Worm (Caenorhabditis elegans) whole organism, L2 larva: Measurements from ENCODE around the gene Y17G7B.12.

Experiments
- C34F6.9 ChIP-seq: fragments of 150-350 bp; optimal IDR thresholded peaks from 2 replicates; lab custom pipeline; 2014; ENCODE audit warnings: missing biosample characterization, missing genetic modification characterization
- F13H6.1 ChIP-seq: sonication (generic microtip); optimal IDR thresholded peaks from 2 replicates; lab custom pipeline; 2016; ENCODE audit warnings: missing genetic modification characterization, missing compliant biosample characterization
- R02D3.7 ChIP-seq: fragments of 150-350 bp; optimal IDR thresholded peaks from 2 replicates; lab custom pipeline; 2014; ENCODE audit warnings: missing biosample characterization, missing genetic modification characterization
- Y55F3AM.14 ChIP-seq: fragments of 200-800 bp; sonication (Bioruptor generic); optimal IDR thresholded peaks from 2 replicates; lab custom pipeline; 2018; ENCODE audit warnings: mild to moderate bottlenecking, missing genetic modification characterization, missing compliant biosample characterization
- ZK546.5 ChIP-seq: sonication (generic microtip); optimal IDR thresholded peaks from 2 replicates; lab custom pipeline; 2017; ENCODE audit warnings: missing biosample characterization, missing genetic modification characterization
- alr-1 ChIP-seq: fragments of 150-350 bp; optimal IDR thresholded peaks from 2 replicates; lab custom pipeline; 2014; ENCODE audit warnings: missing biosample characterization, missing genetic modification characterization
- aly-2 ChIP-seq: fragments of 150-350 bp; optimal IDR thresholded peaks from 2 replicates; lab custom pipeline; 2014; ENCODE audit warnings: missing biosample characterization, missing genetic modification characterization
- ama-1 ChIP-seq: fragments of 150-350 bp; optimal IDR thresholded peaks from 2 replicates; lab custom pipeline; 2018; ENCODE audit warnings: inconsistent platforms
- ceh-16 ChIP-seq: fragments of 150-350 bp; optimal IDR thresholded peaks from 2 replicates; lab custom pipeline; 2014; ENCODE audit warnings: missing biosample characterization, missing genetic modification characterization
- crh-2 ChIP-seq: sonication (generic microtip); optimal IDR thresholded peaks from 2 replicates; lab custom pipeline; 2017; ENCODE audit warnings: missing biosample characterization, missing genetic modification characterization
- dmd-4 ChIP-seq: sonication (generic microtip); optimal IDR thresholded peaks from 2 replicates; lab custom pipeline; 2017; ENCODE audit warnings: missing biosample characterization, missing genetic modification characterization
- egl-27 ChIP-seq: sonication (generic microtip); optimal IDR thresholded peaks from 3 replicates; lab custom pipeline; 2017; ENCODE audit warnings: missing biosample characterization, missing genetic modification reagents, missing genetic modification characterization
- elt-1 ChIP-seq: fragments of 150-350 bp; optimal IDR thresholded peaks from 2 replicates; lab custom pipeline; 2014; ENCODE audit warnings: missing biosample characterization, missing genetic modification characterization
- elt-3 ChIP-seq: sonication (generic microtip); optimal IDR thresholded peaks from 2 replicates; lab custom pipeline; 2017; ENCODE audit warnings: missing biosample characterization, missing genetic modification characterization
- fos-1 ChIP-seq: fragments of 150-350 bp; optimal IDR thresholded peaks from 2 replicates; lab custom pipeline; 2014; ENCODE audit warnings: missing biosample characterization, missing genetic modification characterization
- lin-13 ChIP-seq: fragments of 150-350 bp; optimal IDR thresholded peaks from 2 replicates; lab custom pipeline; 2014; ENCODE audit warnings: missing biosample characterization, missing genetic modification reagents, missing genetic modification characterization
- lin-39 ChIP-seq: fragments of 150-350 bp; optimal IDR thresholded peaks from 2 replicates; lab custom pipeline; 2014; ENCODE audit warnings: missing biosample characterization, missing genetic modification reagents, missing genetic modification characterization
- lsy-2 ChIP-seq, 2 experiments: fragments of 150-350 bp in 1 of 2; sonication (generic microtip) in 1 of 2; optimal IDR thresholded peaks; 2 replicates each; lab custom pipeline; 2014 to 2017; ENCODE audit warnings: missing biosample characterization in 2 of 2, missing genetic modification characterization in 2 of 2
- mab-5 ChIP-seq: fragments of 150-350 bp; optimal IDR thresholded peaks from 2 replicates; lab custom pipeline; 2014; ENCODE audit warnings: missing biosample characterization, missing genetic modification characterization
- mdl-1 ChIP-seq, 2 experiments: fragments of 150-350 bp in 1 of 2; sonication (generic microtip) in 1 of 2; optimal IDR thresholded peaks; 2 replicates each; lab custom pipeline; 2017; ENCODE audit warnings: missing biosample characterization in 2 of 2, missing genetic modification characterization in 2 of 2
- nhr-10 ChIP-seq: sonication (generic microtip); optimal IDR thresholded peaks from 2 replicates; lab custom pipeline; 2017; ENCODE audit warnings: missing biosample characterization, missing genetic modification characterization
- nhr-12 ChIP-seq: fragments of 150-350 bp; optimal IDR thresholded peaks from 2 replicates; lab custom pipeline; 2014; ENCODE audit warnings: missing biosample characterization, missing genetic modification characterization
- nhr-21 ChIP-seq: fragments of 150-350 bp; optimal IDR thresholded peaks from 2 replicates; lab custom pipeline; 2014; ENCODE audit warnings: missing biosample characterization, missing genetic modification characterization
- nhr-23 ChIP-seq: fragments of 150-350 bp; optimal IDR thresholded peaks from 2 replicates; lab custom pipeline; 2014; ENCODE audit warnings: missing biosample characterization, missing genetic modification reagents, missing genetic modification characterization
- nhr-237 ChIP-seq: fragments of 150-350 bp; optimal IDR thresholded peaks from 2 replicates; lab custom pipeline; 2014; ENCODE audit warnings: missing biosample characterization, missing genetic modification characterization
- nhr-6 ChIP-seq: fragments of 150-350 bp; optimal IDR thresholded peaks from 2 replicates; lab custom pipeline; 2014; ENCODE audit warnings: missing biosample characterization, missing genetic modification characterization
- nhr-77 ChIP-seq: fragments of 150-350 bp; optimal IDR thresholded peaks from 2 replicates; lab custom pipeline; 2014; ENCODE audit warnings: missing biosample characterization, missing genetic modification characterization
- peb-1 ChIP-seq: fragments of 150-350 bp; optimal IDR thresholded peaks from 2 replicates; lab custom pipeline; 2014; ENCODE audit warnings: missing biosample characterization, missing genetic modification characterization
- sem-4 ChIP-seq: fragments of 150-350 bp; optimal IDR thresholded peaks from 2 replicates; lab custom pipeline; 2014; ENCODE audit warnings: missing biosample characterization, missing genetic modification reagents, missing genetic modification characterization
- skn-1 ChIP-seq: sonication (generic microtip); optimal IDR thresholded peaks from 2 replicates; lab custom pipeline; 2017; ENCODE audit warnings: missing biosample characterization, missing genetic modification characterization
- sma-3 ChIP-seq: sonication (generic microtip); optimal IDR thresholded peaks from 2 replicates; lab custom pipeline; 2016; ENCODE audit warnings: missing genetic modification reagents, missing genetic modification characterization, missing compliant biosample characterization
- sma-9 ChIP-seq, 2 experiments: fragments of 150-350 bp in 1 of 2; sonication (generic microtip) in 1 of 2; optimal IDR thresholded peaks; 2 replicates each; lab custom pipeline; 2014 to 2016; ENCODE audit warnings: missing genetic modification characterization in 2 of 2, mild to moderate bottlenecking in 1 of 2, missing biosample characterization in 1 of 2, missing compliant biosample characterization in 1 of 2, missing genetic modification reagents in 1 of 2, moderate library complexity in 1 of 2
- unc-39 ChIP-seq: fragments of 150-350 bp; optimal IDR thresholded peaks from 2 replicates; lab custom pipeline; 2014; ENCODE audit warnings: missing biosample characterization, missing genetic modification characterization
- unc-55 ChIP-seq: fragments of 150-350 bp; sonication (generic microtip); optimal IDR thresholded peaks from 3 replicates; lab custom pipeline; 2014; ENCODE audit warnings: missing biosample characterization, missing genetic modification reagents, missing genetic modification characterization
- unc-62 ChIP-seq: fragments of 150-350 bp; optimal IDR thresholded peaks from 2 replicates; lab custom pipeline; 2014; ENCODE audit warnings: missing biosample characterization, missing genetic modification reagents, missing genetic modification characterization
- zag-1 ChIP-seq: fragments of 150-350 bp; optimal IDR thresholded peaks from 2 replicates; lab custom pipeline; 2014; ENCODE audit warnings: missing biosample characterization, missing genetic modification characterization
- ztf-11 ChIP-seq: sonication (generic microtip); optimal IDR thresholded peaks from 2 replicates; lab custom pipeline; 2017; ENCODE audit warnings: missing biosample characterization, missing genetic modification characterization
- ztf-4 ChIP-seq: fragments of 150-350 bp; optimal IDR thresholded peaks from 2 replicates; lab custom pipeline; 2014; ENCODE audit warnings: missing biosample characterization, missing genetic modification characterization

Y17G7B.12 gene

ce11 chrII:11976727-11977259, 46.9 kb upstream of the Y17G7B.12 start:
- TF ChIP-seq mdl-1 (tag; optimal IDR thresholded peaks at IDR 0.05; lab: Kevin White, UChicago) (no peak), lsy-2 (tag; optimal IDR thresholded peaks at IDR 0.05; lab: Kevin White, UChicago) (peak in 1 of 2 experiments; percentile 10)

DNA sequence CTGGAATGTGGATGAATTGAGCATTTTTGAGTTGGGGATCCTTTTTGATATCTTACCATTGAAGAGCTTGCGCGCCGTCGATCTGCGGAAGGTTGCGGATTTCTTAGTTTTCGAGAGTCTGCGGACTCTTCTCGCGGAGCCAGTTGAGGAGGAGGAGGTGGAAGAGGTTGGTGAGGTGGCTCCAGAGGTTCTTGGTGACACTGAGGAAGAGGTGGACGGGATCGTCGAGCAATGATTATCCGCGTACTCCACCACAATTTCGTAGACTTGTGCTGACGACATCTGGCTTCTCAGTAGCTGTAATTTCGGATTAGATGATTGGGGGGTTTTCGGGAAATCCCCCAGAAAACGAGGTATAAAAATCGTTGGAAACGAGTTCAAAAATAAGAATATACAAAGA, 46.3 kb upstream of the Y17G7B.12 start, which contains the start of gene Y17G7B.21:
Gene Y17G7B.21, minus strand, starts transcription at position 299 of the 400 bp plus-strand sequence.
- no peak for TF ChIP-seq Y55F3AM.14 (GFP tag; lab: Kevin White, UChicago)
- no peak for TF ChIP-seq elt-3
- no peak for TF ChIP-seq C34F6.9 (tag; lab: Kevin White, UChicago)
- no peak for TF ChIP-seq F13H6.1 (tag; lab: Kevin White, UChicago)
- peak; percentile 70 for TF ChIP-seq ama-1 (lab: Kevin White, UChicago)
- TF ChIP-seq egl-27 (tag; lab: Kevin White, UChicago): no peak
- TF ChIP-seq lin-39 (tag; lab: Kevin White, UChicago): no peak
- no peak for TF ChIP-seq unc-62 (GFP tag; lab: Kevin White, UChicago)

DNA sequence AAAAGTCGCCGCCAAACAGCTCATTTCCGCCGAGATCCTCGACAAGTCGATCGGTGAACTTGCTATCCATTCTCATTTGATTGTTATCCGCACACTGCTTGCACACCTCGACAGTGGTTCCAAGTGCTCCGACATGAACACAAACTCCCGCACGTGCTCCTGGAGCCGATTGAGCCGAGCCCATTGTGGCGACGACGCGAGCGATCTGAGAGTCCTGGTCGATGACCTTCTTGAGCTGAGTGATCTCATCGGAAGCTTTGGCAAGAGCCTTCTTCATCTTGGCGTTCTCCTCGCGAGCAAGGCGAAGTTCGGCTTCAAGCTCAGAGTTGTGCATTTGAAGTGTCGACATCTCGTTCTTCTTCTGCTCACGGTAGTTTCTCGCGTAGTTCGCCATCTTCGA, 45.2 kb upstream of the Y17G7B.12 start:
- TF ChIP-seq peb-1 (no peak), nhr-77 (no peak), alr-1 (no peak), ztf-4 (tag; lab: Kevin White, UChicago) (no peak), R02D3.7 (tag; lab: Kevin White, UChicago) (no peak), ama-1 (lab: Kevin White, UChicago) (no peak), sem-4 (no peak), ZK546.5 (tag; lab: Kevin White, UChicago) (no peak), aly-2 (tag; lab: Kevin White, UChicago) (no peak), lin-39 (tag; lab: Kevin White, UChicago) (no peak), nhr-237 (tag; lab: Kevin White, UChicago) (no peak)
- TF ChIP-seq, all 48 proteins: peak for 0

DNA sequence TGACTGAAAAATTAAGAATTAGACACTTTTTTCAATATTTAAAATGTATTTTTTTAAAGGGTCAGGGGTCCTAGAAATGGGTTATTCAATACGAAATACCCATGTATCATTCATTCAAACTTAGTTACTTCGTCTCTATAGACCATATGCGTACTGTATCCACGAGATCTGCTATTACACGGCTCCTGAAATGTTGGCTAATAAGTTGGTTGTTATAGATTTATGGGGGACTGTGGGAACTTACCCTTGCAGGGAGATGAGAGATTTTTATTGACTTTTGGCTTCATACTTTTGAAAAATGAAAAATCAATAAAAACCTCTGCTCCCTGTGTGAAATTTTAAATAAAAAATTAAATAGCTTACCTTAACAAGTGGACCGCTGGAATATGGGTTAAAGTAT, 44.7 kb upstream of the Y17G7B.12 start:
- TF ChIP-seq nhr-23 (no peak), sma-9 (GFP tag; optimal IDR thresholded peaks at IDR 0.05; lab: Kevin White, UChicago) (no peak), sma-9 (tag; optimal IDR thresholded peaks at IDR 0.05; lab: Kevin White, UChicago) (no peak), mab-5 (tag; lab: Kevin White, UChicago) (no peak), nhr-77 (no peak), sem-4 (no peak), fos-1 (tag; lab: Kevin White, UChicago) (no peak), nhr-21 (no peak), ZK546.5 (tag; lab: Kevin White, UChicago) (no peak), elt-1 (tag; lab: Kevin White, UChicago) (no peak), skn-1 (no peak), unc-39 (tag; lab: Kevin White, UChicago) (no peak), unc-62 (GFP tag; lab: Kevin White, UChicago) (no peak), crh-2 (no peak), R02D3.7 (tag; lab: Kevin White, UChicago) (no peak), ztf-4 (tag; lab: Kevin White, UChicago) (no peak)

ce11 chrII:11979449-11980095, 44.1 kb upstream of the Y17G7B.12 start, which contains the start of the genes ash-2 and Y17G7B.20:
Gene ash-2, plus strand, starts transcription at chrII:11979838.
Gene Y17G7B.20, minus strand, starts transcription at chrII:11979844.
- TF ChIP-seq ama-1 (lab: Kevin White, UChicago): peak; percentile 64
- peak in 1 of 2 experiments; percentile 23 for TF ChIP-seq lsy-2 (tag; optimal IDR thresholded peaks at IDR 0.05; lab: Kevin White, UChicago)
- TF ChIP-seq peb-1: no peak
- TF ChIP-seq C34F6.9 (tag; lab: Kevin White, UChicago): peak; percentile 77
- peak; percentile 23 for TF ChIP-seq unc-55 (GFP tag; lab: Kevin White, UChicago)
- TF ChIP-seq sem-4: no peak
- TF ChIP-seq ceh-16 (tag; lab: Kevin White, UChicago): no peak
- peak; percentile 44 for TF ChIP-seq zag-1 (tag; lab: Kevin White, UChicago)

ce11 chrII:11980110-11980509, 43.6 kb upstream of the Y17G7B.12 start:
- TF ChIP-seq unc-55 (GFP tag; lab: Kevin White, UChicago) (peak; percentile 89), nhr-6 (tag; lab: Kevin White, UChicago) (peak; percentile 93), lin-13 (GFP tag; lab: Kevin White, UChicago) (peak; percentile 93), nhr-21 (peak; percentile 90), nhr-12 (tag; lab: Kevin White, UChicago) (no peak), nhr-10 (tag; lab: Kevin White, UChicago) (peak; percentile 17), mab-5 (tag; lab: Kevin White, UChicago) (peak; percentile 81), sma-3 (GFP tag; lab: Kevin White, UChicago) (peak; percentile 97), lin-39 (tag; lab: Kevin White, UChicago) (no peak), crh-2 (peak; percentile 93), skn-1 (no peak), ama-1 (lab: Kevin White, UChicago) (no peak), ztf-11 (tag; lab: Kevin White, UChicago) (no peak), alr-1 (no peak), dmd-4 (no peak), ztf-4 (tag; lab: Kevin White, UChicago) (peak; percentile 80), nhr-237 (tag; lab: Kevin White, UChicago) (peak; percentile 24), sma-9 (GFP tag; optimal IDR thresholded peaks at IDR 0.05; lab: Kevin White, UChicago) (no peak), sma-9 (tag; optimal IDR thresholded peaks at IDR 0.05; lab: Kevin White, UChicago) (no peak), aly-2 (tag; lab: Kevin White, UChicago) (no peak), nhr-23 (no peak), F13H6.1 (tag; lab: Kevin White, UChicago) (peak; percentile 85), C34F6.9 (tag; lab: Kevin White, UChicago) (peak; percentile 89)
